Fruit fly (Drosophila melanogaster) whole organism, wandering third instar larva: Measurements from ENCODE around the gene CREG.

Experiments used
- Abd-B ChIP-seq: fragments of >200 bp; optimal IDR thresholded peaks from 2 replicates; lab custom pipeline; 2017; ENCODE audit warnings: missing biosample characterization, missing genetic modification characterization
- Dfd ChIP-seq: fragments of >200 bp; optimal IDR thresholded peaks from 2 replicates; lab custom pipeline; 2017; ENCODE audit warnings: missing biosample characterization, missing genetic modification characterization
- GATAd ChIP-seq: sonication (Bioruptor generic); optimal IDR thresholded peaks from 2 replicates; lab custom pipeline; 2016; ENCODE audit warnings: missing biosample characterization, missing genetic modification characterization
- Hr78 ChIP-seq: fragments of >200 bp; optimal IDR thresholded peaks from 2 replicates; lab custom pipeline; 2017; ENCODE audit warnings: missing biosample characterization, missing genetic modification characterization
- Mio ChIP-seq: sonication (Bioruptor generic); optimal IDR thresholded peaks from 2 replicates; lab custom pipeline; 2016; ENCODE audit warnings: missing biosample characterization, missing genetic modification characterization
- OdsH ChIP-seq: fragments of 200-800 bp; sonication (Bioruptor generic); optimal IDR thresholded peaks from 2 replicates; lab custom pipeline; 2016; ENCODE audit warnings: missing biosample characterization, mild to moderate bottlenecking, missing genetic modification characterization
- br ChIP-seq: fragments of 200-800 bp; sonication (Bioruptor generic); optimal IDR thresholded peaks from 2 replicates; lab custom pipeline; 2016; ENCODE audit warnings: missing biosample characterization, missing genetic modification characterization
- lola ChIP-seq: fragments of >200 bp; optimal IDR thresholded peaks from 2 replicates; lab custom pipeline; 2017; ENCODE audit warnings: missing biosample characterization, missing genetic modification characterization
- psq ChIP-seq: fragments of 200-800 bp; sonication (Bioruptor generic); optimal IDR thresholded peaks from 3 replicates; lab custom pipeline; 2017; ENCODE audit warnings: missing biosample characterization, mild to moderate bottlenecking, missing genetic modification characterization, moderate library complexity

DNA sequence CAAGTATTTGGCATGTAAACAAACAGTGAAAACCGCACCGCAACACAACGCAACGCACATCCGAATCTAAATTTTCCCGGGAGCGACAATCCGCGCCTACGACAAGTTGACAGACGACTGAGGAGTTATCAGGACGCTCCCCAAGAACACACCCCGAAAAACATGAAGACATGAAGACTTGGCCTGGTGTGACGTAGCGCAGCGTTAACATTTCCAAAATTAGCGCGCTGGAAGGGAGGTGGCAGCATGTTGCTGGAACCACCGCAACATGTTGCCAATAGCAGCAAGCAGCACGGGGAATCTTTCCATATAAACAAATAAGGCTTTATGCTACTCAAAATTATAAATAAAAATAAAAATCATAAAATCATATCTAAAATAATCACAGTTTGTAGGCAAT lies 48.2 kb downstream of the CREG start:
- TF ChIP-seq OdsH (GFP tag; lab: Kevin White, UChicago), result no peak
- no peak for TF ChIP-seq Hr78 (GFP tag; lab: Kevin White, UChicago)
- TF ChIP-seq psq (GFP tag; lab: Kevin White, UChicago), result no peak
- no peak for TF ChIP-seq GATAd (GFP tag; lab: Kevin White, UChicago)
- TF ChIP-seq Dfd (GFP tag; lab: Kevin White, UChicago), result no peak
- no peak for TF ChIP-seq Mio (GFP tag; lab: Kevin White, UChicago)
- TF ChIP-seq br (GFP tag; lab: Kevin White, UChicago), result no peak
- TF ChIP-seq Abd-B (GFP tag; lab: Kevin White, UChicago), result no peak
- TF ChIP-seq lola (GFP tag; lab: Kevin White, UChicago), result no peak
